Worm (Caenorhabditis elegans) whole organism, L3 larva: ENCODE results near the gene C54F6.20.

Experiments used
- elt-2 ChIP-seq: sonication (generic microtip); optimal IDR thresholded peaks from 2 replicates; lab custom pipeline; 2016; ENCODE audit warnings: missing genetic modification reagents, mild to moderate bottlenecking, missing genetic modification characterization, missing compliant biosample characterization
- fos-1 ChIP-seq: fragments of 150-350 bp; optimal IDR thresholded peaks from 2 replicates; lab custom pipeline; 2014; ENCODE audit warnings: missing biosample characterization, missing genetic modification characterization
- skn-1 ChIP-seq: fragments of 150-350 bp; optimal IDR thresholded peaks from 2 replicates; lab custom pipeline; 2014; ENCODE audit warnings: missing biosample characterization, missing genetic modification characterization

DNA sequence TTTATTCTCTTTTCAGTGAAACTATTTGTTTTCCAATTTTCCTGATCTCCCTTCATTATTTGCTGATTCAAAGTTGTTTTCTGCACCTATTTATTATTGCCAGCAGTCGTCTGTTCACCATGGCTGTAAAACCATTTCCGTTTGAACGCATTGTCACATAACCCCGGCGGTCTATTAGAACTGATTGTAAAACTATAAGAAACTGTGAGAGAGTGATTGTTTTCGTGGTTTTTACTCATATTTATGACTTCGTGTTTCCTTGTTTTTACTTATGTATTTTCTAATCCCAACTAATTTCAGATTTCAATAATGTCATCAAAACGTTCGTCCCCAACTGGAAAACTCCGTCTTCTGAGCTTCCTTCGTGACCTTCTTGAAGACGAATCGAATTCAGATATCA is 38.4 kb downstream of the C54F6.20 start, which contains the start of gene F19F10.1:
- TF ChIP-seq elt-2 (no peak), skn-1 (no peak), fos-1 (no peak)
